Fruit fly (Drosophila melanogaster) whole organism, embryonic: Measurements from ENCODE around the gene CG2663.

Experiments
- CG10274 ChIP-seq: fragments of 200-800 bp; sonication (Bioruptor generic); optimal IDR thresholded peaks from 3 replicates; lab custom pipeline; 2017; ENCODE audit warnings: missing biosample characterization, mild to moderate bottlenecking, missing genetic modification characterization
- CG10959 ChIP-seq: fragments of 200-800 bp; sonication (Bioruptor generic); IDR thresholded peaks from 2 replicates; pipeline ENCODE4 v1.3.6; 2022; ENCODE audit warnings: missing biosample characterization, missing genetic modification characterization
- CG11504 ChIP-seq: fragments of 200-800 bp; sonication (Bioruptor generic); optimal IDR thresholded peaks from 3 replicates; lab custom pipeline; 2019; ENCODE audit warnings: missing biosample characterization, mild to moderate bottlenecking, missing genetic modification characterization, moderate library complexity
- CG12155 ChIP-seq: fragments of 200-800 bp; sonication (Bioruptor generic); optimal IDR thresholded peaks from 3 replicates; lab custom pipeline; 2016; ENCODE audit warnings: missing biosample characterization, missing genetic modification characterization
- CG13894 ChIP-seq: fragments of 200-800 bp; sonication (Bioruptor generic); optimal IDR thresholded peaks from 3 replicates; lab custom pipeline; 2018; ENCODE audit warnings: missing biosample characterization, mild to moderate bottlenecking, missing genetic modification characterization, moderate library complexity
- CG14050 ChIP-seq: fragments of 200-800 bp; sonication (Bioruptor generic); IDR thresholded peaks from 3 replicates; pipeline ENCODE4 v1.3.6; 2022; ENCODE audit warnings: missing biosample characterization, missing genetic modification characterization
- CG14667 ChIP-seq: fragments of 200-800 bp; sonication (Bioruptor generic); IDR thresholded peaks from 2 replicates; pipeline ENCODE4 v1.3.6; 2022; ENCODE audit warnings: missing biosample characterization, missing genetic modification characterization
- CG15601 ChIP-seq: fragments of 200-800 bp; sonication (Bioruptor generic); optimal IDR thresholded peaks from 3 replicates; lab custom pipeline; 2019; ENCODE audit warnings: missing biosample characterization, mild to moderate bottlenecking, missing genetic modification characterization, moderate library complexity
- CG15696 ChIP-seq: fragments of 200-800 bp; sonication (Bioruptor generic); optimal IDR thresholded peaks from 2 replicates; lab custom pipeline; 2019; ENCODE audit warnings: missing biosample characterization, mild to moderate bottlenecking, missing genetic modification characterization, moderate library complexity
- CG16813 ChIP-seq: fragments of 200-800 bp; sonication (Bioruptor generic); IDR thresholded peaks from 3 replicates; pipeline ENCODE4 v1.3.6; 2022; ENCODE audit warnings: missing biosample characterization, missing genetic modification characterization; ENCODE audit not compliant: partially characterized antibody
- CG17359 ChIP-seq: fragments of 200-800 bp; sonication (Bioruptor generic); optimal IDR thresholded peaks from 3 replicates; lab custom pipeline; 2018; ENCODE audit warnings: missing biosample characterization, mild to moderate bottlenecking, missing genetic modification characterization, moderate library complexity
- CG18011 ChIP-seq: fragments of 200-800 bp; sonication (Bioruptor generic); optimal IDR thresholded peaks from 2 replicates; lab custom pipeline; 2017; ENCODE audit warnings: missing biosample characterization, missing genetic modification characterization, mild to moderate bottlenecking, moderate library complexity, missing genotype
- CG2116 ChIP-seq: fragments of 200-800 bp; sonication (Bioruptor generic); optimal IDR thresholded peaks from 3 replicates; lab custom pipeline; 2018; ENCODE audit warnings: missing biosample characterization, mild to moderate bottlenecking, missing genetic modification characterization
- CG31224 ChIP-seq: fragments of 200-800 bp; sonication (Bioruptor generic); IDR thresholded peaks from 2 replicates; pipeline ENCODE4 v1.3.6; 2022; ENCODE audit warnings: missing biosample characterization, missing genetic modification characterization
- CG34422 ChIP-seq: fragments of 200-800 bp; sonication (Bioruptor generic); IDR thresholded peaks from 3 replicates; pipeline ENCODE4 v1.3.6; 2022; ENCODE audit warnings: missing biosample characterization, missing genetic modification characterization
- CG4424 ChIP-seq: fragments of 200-800 bp; sonication (Bioruptor generic); optimal IDR thresholded peaks from 3 replicates; lab custom pipeline; 2016; ENCODE audit warnings: missing biosample characterization, missing genetic modification characterization
- CG4617 ChIP-seq: fragments of 200-800 bp; sonication (Bioruptor generic); optimal IDR thresholded peaks from 3 replicates; lab custom pipeline; 2016; ENCODE audit warnings: missing biosample characterization, missing genetic modification characterization, borderline replicate concordance
- CG7839 ChIP-seq: fragments of 200-800 bp; sonication (Bioruptor generic); optimal IDR thresholded peaks from 3 replicates; lab custom pipeline; 2018; ENCODE audit warnings: missing biosample characterization, mild to moderate bottlenecking, missing genetic modification characterization, moderate library complexity
- CG8924 ChIP-seq: fragments of 200-800 bp; optimal IDR thresholded peaks from 3 replicates; lab custom pipeline; 2019; ENCODE audit warnings: missing biosample characterization, mild to moderate bottlenecking, missing genetic modification characterization, moderate library complexity
- Chrac-16 ChIP-seq: fragments of 200-800 bp; sonication (Bioruptor generic); optimal IDR thresholded peaks from 3 replicates; lab custom pipeline; 2016; ENCODE audit warnings: missing biosample characterization, missing genetic modification characterization
- CkIIα-i1 ChIP-seq: fragments of 200-800 bp; sonication (Bioruptor generic); IDR thresholded peaks from 2 replicates; pipeline ENCODE4 v1.3.6; 2022; ENCODE audit warnings: missing biosample characterization, missing genetic modification characterization
- CoRest ChIP-seq: fragments of 200-800 bp; sonication (Bioruptor generic); optimal IDR thresholded peaks from 3 replicates; lab custom pipeline; 2018; ENCODE audit warnings: missing biosample characterization, mild to moderate bottlenecking, missing genetic modification characterization, moderate library complexity
- Dll ChIP-seq: fragments of 200-800 bp; sonication (Bioruptor generic); IDR thresholded peaks from 4 replicates; pipeline ENCODE4 v1.3.6; 2022; ENCODE audit warnings: missing biosample characterization, missing genetic modification characterization; ENCODE audit not compliant: partially characterized antibody
- E2f1 ChIP-seq: fragments of 200-800 bp; sonication (Bioruptor generic); IDR thresholded peaks from 2 replicates; pipeline ENCODE4 v1.3.6; 2022; ENCODE audit warnings: missing biosample characterization, missing genetic modification characterization
- HmgD ChIP-seq: fragments of 200-800 bp; sonication (Bioruptor generic); optimal IDR thresholded peaks from 3 replicates; lab custom pipeline; 2016; ENCODE audit warnings: missing biosample characterization, missing genetic modification characterization
- Hmr ChIP-seq: fragments of 200-800 bp; sonication (Bioruptor generic); optimal IDR thresholded peaks from 3 replicates; lab custom pipeline; 2017; ENCODE audit warnings: mild to moderate bottlenecking, missing biosample characterization, missing genetic modification reagents, missing genetic modification characterization
- Lhr ChIP-seq: fragments of 200-800 bp; sonication (Bioruptor generic); optimal IDR thresholded peaks from 3 replicates; lab custom pipeline; 2017; ENCODE audit warnings: mild to moderate bottlenecking, missing biosample characterization, missing genetic modification reagents, missing genetic modification characterization
- Mes4 ChIP-seq: fragments of 200-800 bp; sonication (Bioruptor generic); optimal IDR thresholded peaks from 2 replicates; lab custom pipeline; 2016; ENCODE audit warnings: missing biosample characterization, missing genetic modification characterization
- Opbp ChIP-seq: fragments of 200-800 bp; sonication (Bioruptor generic); IDR thresholded peaks from 3 replicates; pipeline ENCODE4 v1.3.6; 2022; ENCODE audit warnings: missing biosample characterization, missing genetic modification characterization; ENCODE audit not compliant: partially characterized antibody
- Sry-δ ChIP-seq: fragments of 200-800 bp; sonication (Bioruptor generic); optimal IDR thresholded peaks from 2 replicates; lab custom pipeline; 2016; ENCODE audit warnings: missing biosample characterization, missing genetic modification characterization
- aop ChIP-seq: fragments of 200-800 bp; sonication (Bioruptor generic); IDR thresholded peaks from 2 replicates; pipeline ENCODE4 v1.3.6; 2022; ENCODE audit warnings: missing biosample characterization, missing genetic modification characterization
- bbx ChIP-seq: fragments of 200-800 bp; sonication (Bioruptor generic); IDR thresholded peaks from 2 replicates; pipeline ENCODE4 v1.3.6; 2022; ENCODE audit warnings: missing biosample characterization, missing genetic modification characterization; ENCODE audit not compliant: partially characterized antibody
- bsh ChIP-seq, 2 experiments: fragments of 200-800 bp; sonication (Bioruptor generic); optimal IDR thresholded peaks; 2 replicates each; lab custom pipeline; 2017 to 2018; ENCODE audit warnings: mild to moderate bottlenecking in 2 of 2, missing biosample characterization in 2 of 2, missing genetic modification characterization in 2 of 2, moderate library complexity in 1 of 2
- cg ChIP-seq: fragments of 200-800 bp; sonication (Bioruptor generic); optimal IDR thresholded peaks from 3 replicates; lab custom pipeline; 2019; ENCODE audit warnings: missing biosample characterization, mild to moderate bottlenecking, missing genetic modification characterization, moderate library complexity
- dmrt99B ChIP-seq: fragments of 200-800 bp; sonication (Bioruptor generic); optimal IDR thresholded peaks from 2 replicates; lab custom pipeline; 2018; ENCODE audit warnings: missing biosample characterization, mild to moderate bottlenecking, missing genetic modification characterization, moderate library complexity
- fd102C ChIP-seq: fragments of 200-800 bp; sonication (Bioruptor generic); optimal IDR thresholded peaks from 2 replicates; lab custom pipeline; 2018; ENCODE audit warnings: missing biosample characterization, mild to moderate bottlenecking, missing genetic modification characterization, moderate library complexity
- gcm2 ChIP-seq: fragments of 200-800 bp; sonication (Bioruptor generic); optimal IDR thresholded peaks from 2 replicates; lab custom pipeline; 2016; ENCODE audit warnings: missing biosample characterization, missing genetic modification characterization
- gem ChIP-seq: fragments of 200-800 bp; sonication (Bioruptor generic); optimal IDR thresholded peaks from 2 replicates; lab custom pipeline; 2019; ENCODE audit warnings: missing biosample characterization, mild to moderate bottlenecking, missing genetic modification characterization, moderate library complexity
- gro ChIP-seq: fragments of 200-800 bp; sonication (Bioruptor generic); optimal IDR thresholded peaks from 2 replicates; lab custom pipeline; 2016; ENCODE audit warnings: missing biosample characterization, missing genetic modification characterization
- gsb-n ChIP-seq: fragments of 200-800 bp; sonication (Bioruptor generic); optimal IDR thresholded peaks from 3 replicates; lab custom pipeline; 2018; ENCODE audit warnings: missing biosample characterization, mild to moderate bottlenecking, missing genetic modification characterization
- ind ChIP-seq: fragments of 200-800 bp; sonication (Bioruptor generic); optimal IDR thresholded peaks from 3 replicates; lab custom pipeline; 2016; ENCODE audit warnings: missing biosample characterization, missing genetic modification characterization
- kah ChIP-seq: fragments of 200-800 bp; sonication (Bioruptor generic); optimal IDR thresholded peaks from 2 replicates; lab custom pipeline; 2018; ENCODE audit warnings: missing biosample characterization, mild to moderate bottlenecking, missing genetic modification characterization
- mld ChIP-seq: fragments of 200-800 bp; sonication (Bioruptor generic); IDR thresholded peaks from 3 replicates; pipeline ENCODE4 v1.3.6; 2022; ENCODE audit warnings: missing biosample characterization, missing genetic modification characterization; ENCODE audit not compliant: partially characterized antibody
- nerfin-1 ChIP-seq: fragments of 200-800 bp; sonication (Bioruptor generic); optimal IDR thresholded peaks from 3 replicates; lab custom pipeline; 2019; ENCODE audit warnings: missing biosample characterization, mild to moderate bottlenecking, missing genetic modification characterization, moderate library complexity
- otp ChIP-seq: fragments of 200-800 bp; sonication (Bioruptor generic); IDR thresholded peaks from 3 replicates; pipeline ENCODE4, ENCODE4 v1.3.6; 2022; ENCODE audit warnings: missing biosample characterization, missing genetic modification characterization
- phol ChIP-seq: fragments of 200-800 bp; sonication (Bioruptor generic); optimal IDR thresholded peaks from 3 replicates; lab custom pipeline; 2018; ENCODE audit warnings: missing biosample characterization, mild to moderate bottlenecking, missing genetic modification characterization, moderate library complexity
- schlank ChIP-seq: fragments of 200-800 bp; sonication (Bioruptor generic); optimal IDR thresholded peaks from 2 replicates; lab custom pipeline; 2018; ENCODE audit warnings: missing biosample characterization, mild to moderate bottlenecking, missing genetic modification characterization
- ssp ChIP-seq: fragments of 200-800 bp; sonication (Bioruptor generic); IDR thresholded peaks from 2 replicates; pipeline ENCODE4 v1.3.6; 2022; ENCODE audit warnings: missing biosample characterization, missing genetic modification characterization
- stwl ChIP-seq: fragments of 200-800 bp; sonication (Bioruptor generic); optimal IDR thresholded peaks from 3 replicates; lab custom pipeline; 2018; ENCODE audit warnings: missing biosample characterization, mild to moderate bottlenecking, missing genetic modification characterization, moderate library complexity
- trem ChIP-seq: fragments of 200-800 bp; optimal IDR thresholded peaks from 3 replicates; lab custom pipeline; 2019; ENCODE audit warnings: missing biosample characterization, mild to moderate bottlenecking, missing genetic modification characterization, moderate library complexity

The CG2663 gene

dm6 chr3R:5438750-5439149, 34.8 kb upstream of the CG2663 start (continued):
- TF ChIP-seq CG15696 (peak; percentile 34), ssp (GFP tag; lab: Robert Waterston, UW) (no peak), Chrac-16 (GFP tag; lab: Kevin White, UChicago) (no peak), CG34422 (GFP tag; lab: Robert Waterston, UW) (no peak), CG18011 (GFP tag; lab: Kevin White, UChicago) (peak; percentile 98), CG4424 (GFP tag; lab: Kevin White, UChicago) (peak; percentile 52), Dll (GFP tag; lab: Robert Waterston, UW) (0 out of 4 replicates have a peak, but pooled peaks have one; percentile 30), Opbp (0 out of 3 replicates have a peak, but pooled peaks have one; percentile 18), CG4617 (GFP tag; lab: Kevin White, UChicago) (peak; percentile 17), Mes4 (GFP tag; lab: Kevin White, UChicago) (no peak), CG13894 (tag; lab: Kevin White, UChicago) (no peak), E2f1 (GFP tag; lab: Robert Waterston, UW) (no peak), gem (tag; lab: Kevin White, UChicago) (no peak), gro (no peak), CG10959 (no peak), fd102C (GFP tag; lab: Kevin White, UChicago) (no peak), dmrt99B (tag; lab: Kevin White, UChicago) (no peak), gsb-n (tag; lab: Kevin White, UChicago) (peak; percentile 19), CG15601 (no peak), CG10274 (no peak), schlank (tag; lab: Kevin White, UChicago) (no peak), bsh (GFP tag; optimal IDR thresholded peaks at IDR 0.05; lab: Kevin White, UChicago) (no peak), CG7839 (tag; lab: Kevin White, UChicago) (peak; percentile 30), gcm2 (no peak), CG14667 (GFP tag; lab: Robert Waterston, UW) (no peak), cg (GFP tag; lab: Kevin White, UChicago) (no peak), CG16813 (GFP tag; lab: Robert Waterston, UW) (peak; percentile 43), CG14050 (GFP tag; lab: Robert Waterston, UW) (no peak), bbx (peak; percentile 33; the same call in 1 of the 2 replicates), kah (GFP tag; lab: Kevin White, UChicago) (no peak), CG31224 (GFP tag; lab: Robert Waterston, UW) (no peak), CG8924 (tag; lab: Kevin White, UChicago) (no peak), aop (GFP tag; lab: Robert Waterston, UW) (no peak), trem (tag; lab: Kevin White, UChicago) (peak; percentile 27), CoRest (peak; percentile 46), CG12155 (GFP tag; lab: Kevin White, UChicago) (no peak), CG2116 (no peak), CG17359 (tag; lab: Kevin White, UChicago) (peak; percentile 58), nerfin-1 (tag; lab: Kevin White, UChicago) (no peak), mld (GFP tag; lab: Robert Waterston, UW) (no peak), CG11504 (tag; lab: Kevin White, UChicago) (peak; percentile 39), phol (no peak), CkIIα-i1 (GFP tag; lab: Robert Waterston, UW) (no peak), HmgD (GFP tag; lab: Kevin White, UChicago) (peak; percentile 63), Lhr (GFP tag; lab: Kevin White, UChicago) (peak; percentile 28), stwl (tag; lab: Kevin White, UChicago) (peak; percentile 100), ind (GFP tag; lab: Kevin White, UChicago) (no peak), Hmr (GFP tag; lab: Kevin White, UChicago) (no peak), otp (no peak), Sry-δ (GFP tag; lab: Kevin White, UChicago) (peak; percentile 32)
